Worm (Caenorhabditis elegans) whole organism, L3 larva: ENCODE data around the gene fax-1.

ENCODE experiments used
- ama-1 ChIP-seq: fragments of 150-350 bp; optimal IDR thresholded peaks from 2 replicates; lab custom pipeline; 2018
- elt-1 ChIP-seq: fragments of 150-350 bp; optimal IDR thresholded peaks from 2 replicates; lab custom pipeline; 2014; ENCODE audit warnings: missing biosample characterization, missing genetic modification characterization
- mdl-1 ChIP-seq: fragments of 150-350 bp; optimal IDR thresholded peaks from 2 replicates; lab custom pipeline; 2014; ENCODE audit warnings: missing biosample characterization, missing genetic modification characterization
- mml-1 ChIP-seq: fragments of 150-350 bp; sonication (generic microtip); optimal IDR thresholded peaks from 3 replicates; lab custom pipeline; 2014; ENCODE audit warnings: missing biosample characterization, missing genetic modification characterization
- nfya-1 ChIP-seq: sonication (generic microtip); optimal IDR thresholded peaks from 2 replicates; lab custom pipeline; 2017; ENCODE audit warnings: missing genetic modification characterization, mild to moderate bottlenecking, missing compliant biosample characterization, antibody characterized with exemption, moderate library complexity; ENCODE audit not compliant: insufficient read depth
- nhr-67 ChIP-seq: fragments of 150-350 bp; optimal IDR thresholded peaks from 2 replicates; lab custom pipeline; 2014; ENCODE audit warnings: missing biosample characterization, missing genetic modification characterization
- nhr-76 ChIP-seq: fragments of 150-350 bp; sonication (generic microtip); optimal IDR thresholded peaks from 5 replicates; lab custom pipeline; 2014; ENCODE audit warnings: missing biosample characterization, missing genetic modification characterization
- pha-4 ChIP-seq: fragments of 150-350 bp; optimal IDR thresholded peaks from 2 replicates; lab custom pipeline; 2014; ENCODE audit warnings: missing biosample characterization, missing genetic modification reagents, missing genetic modification characterization
- snpc-4 ChIP-seq: fragments of 150-350 bp; optimal IDR thresholded peaks from 2 replicates; lab custom pipeline; 2014; ENCODE audit warnings: missing biosample characterization, missing genetic modification characterization
- unc-39 ChIP-seq: sonication (generic microtip); optimal IDR thresholded peaks from 4 replicates; lab custom pipeline; 2017; ENCODE audit warnings: missing biosample characterization, missing genetic modification characterization
- zag-1 ChIP-seq: fragments of 150-350 bp; optimal IDR thresholded peaks from 2 replicates; lab custom pipeline; 2014; ENCODE audit warnings: missing biosample characterization, missing genetic modification characterization

- TF ChIP-seq zag-1 (tag; lab: Kevin White, UChicago): no peak
- no peak for TF ChIP-seq nhr-67
- TF ChIP-seq mml-1 (tag; lab: Kevin White, UChicago): no peak
- TF ChIP-seq unc-39 (tag; lab: Kevin White, UChicago): no peak
- no peak for TF ChIP-seq elt-1 (tag; lab: Kevin White, UChicago)
- TF ChIP-seq pha-4 (tag; lab: Kevin White, UChicago): no peak
- no peak for TF ChIP-seq ama-1 (lab: Kevin White, UChicago)
- TF ChIP-seq nhr-76: no peak
- no peak for TF ChIP-seq mdl-1 (tag; lab: Kevin White, UChicago)
- no peak for TF ChIP-seq nfya-1 (tag; lab: Kevin White, UChicago)
- no peak for TF ChIP-seq snpc-4 (tag; lab: Kevin White, UChicago)
Observed at ce11 chrX:3155111-3155843, 43.9 kb downstream of the fax-1 start.
